Fruit fly (Drosophila melanogaster) S2 (cell line): ENCODE results near the gene CG13001.

Source experiments
- CG8478 ChIP-seq: fragments of >200 bp; optimal IDR thresholded peaks from 2 replicates; lab custom pipeline; 2018
- CTCF ChIP-seq, 2 experiments: fragments of >200 bp; optimal IDR thresholded peaks; 2 replicates each; lab custom pipeline; 2018

dm6 chrX:16917462-16917861, 25.2 kb downstream of the CG13001 start:
- TF ChIP-seq CG8478 (no peak), CTCF (optimal IDR thresholded peaks at IDR 0.05; lab: Kevin White, UChicago) (no peak)
